Worm (Caenorhabditis elegans) whole organism, midembryonic: Measurements from ENCODE around the gene C25E10.8.

Experiments
- flt-1 ChIP-seq: fragments of 200-800 bp; sonication (Bioruptor generic); IDR thresholded peaks from 2 replicates; pipeline ENCODE4 v1.3.6; 2022; ENCODE audit warnings: missing genetic modification characterization, missing compliant biosample characterization
- klf-2 ChIP-seq: fragments of 200-800 bp; sonication (Bioruptor generic); conservative IDR thresholded peaks from 2 replicates; pipeline ENCODE4 v1.3.6; 2022; ENCODE audit warnings: missing genetic modification reagents, missing genetic modification characterization, missing compliant biosample characterization
- med-1 ChIP-seq: sonication (generic microtip); optimal IDR thresholded peaks from 2 replicates; lab custom pipeline; 2017; ENCODE audit warnings: missing genetic modification characterization, mild to moderate bottlenecking, missing compliant biosample characterization, antibody characterized with exemption, missing genetic modification reagents; ENCODE audit not compliant: insufficient read depth
- tab-1 ChIP-seq: fragments of 200-800 bp; sonication (Bioruptor generic); IDR thresholded peaks from 2 replicates; pipeline ENCODE4 v1.3.6; 2022; ENCODE audit warnings: missing genetic modification characterization, missing compliant biosample characterization
- ztf-23 ChIP-seq: fragments of 200-800 bp; sonication (Bioruptor generic); IDR thresholded peaks from 2 replicates; pipeline ENCODE4 v1.3.6; 2022; ENCODE audit warnings: missing genetic modification reagents, missing genetic modification characterization, missing compliant biosample characterization
- ztf-29 ChIP-seq: fragments of 200-800 bp; sonication (Bioruptor generic); IDR thresholded peaks from 2 replicates; pipeline ENCODE4 v1.3.6; 2022; ENCODE audit warnings: missing genetic modification reagents, missing genetic modification characterization, missing compliant biosample characterization

DNA sequence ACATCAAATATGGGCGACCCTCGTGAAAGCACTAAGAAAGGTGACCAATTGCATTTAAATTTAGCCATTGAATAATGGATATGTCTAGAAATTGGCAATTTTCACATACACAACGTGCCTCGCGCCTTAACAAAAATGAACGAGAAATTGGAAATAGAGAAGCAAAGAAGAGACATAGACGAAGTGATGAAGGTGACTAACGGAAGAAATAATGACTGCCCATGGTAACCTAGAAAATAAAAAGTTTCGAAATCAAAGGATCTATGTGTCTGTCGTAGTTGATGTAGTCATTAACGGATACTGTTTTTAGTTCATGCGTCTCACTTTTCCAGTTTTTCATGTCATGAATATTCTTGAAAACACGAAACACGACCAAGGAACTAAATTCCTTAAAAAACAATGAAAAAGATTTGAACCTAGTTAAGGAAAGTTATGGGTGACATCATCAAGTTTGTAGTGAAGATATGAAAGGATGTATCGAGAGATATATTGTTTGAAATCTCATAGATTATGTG is 24.3 kb upstream of the C25E10.8 start:
- TF ChIP-seq tab-1 (GFP tag; lab: Robert Waterston, UW) (no peak), flt-1 (no peak), ztf-29 (GFP tag; lab: Robert Waterston, UW) (no peak), klf-2 (GFP tag; lab: Robert Waterston, UW) (no peak), med-1 (GFP tag; lab: Kevin White, UChicago) (no peak), ztf-23 (no peak)
